Fruit fly (Drosophila melanogaster) whole organism, wandering third instar larva: Measurements from ENCODE around the gene AANATL3.

Experiments used
- Abd-B ChIP-seq: fragments of >200 bp; optimal IDR thresholded peaks from 2 replicates; lab custom pipeline; 2017; ENCODE audit warnings: missing biosample characterization, missing genetic modification characterization
- CG32264 ChIP-seq: fragments of 200-800 bp; sonication (Bioruptor generic); optimal IDR thresholded peaks from 2 replicates; lab custom pipeline; 2016; ENCODE audit warnings: missing biosample characterization, missing genetic modification characterization
- CG9705 ChIP-seq: fragments of 200-800 bp; sonication (Bioruptor generic); optimal IDR thresholded peaks from 2 replicates; lab custom pipeline; 2018; ENCODE audit warnings: missing biosample characterization, mild to moderate bottlenecking, missing genetic modification characterization
- CrebA ChIP-seq: fragments of 200-800 bp; sonication (Bioruptor generic); optimal IDR thresholded peaks from 2 replicates; lab custom pipeline; 2016; ENCODE audit warnings: missing biosample characterization, mild to moderate bottlenecking, missing genetic modification characterization, borderline replicate concordance
- Dfd ChIP-seq: fragments of >200 bp; optimal IDR thresholded peaks from 2 replicates; lab custom pipeline; 2017; ENCODE audit warnings: missing biosample characterization, missing genetic modification characterization
- Dif ChIP-seq: fragments of 200-275, 200-300 bp; sonication (Bioruptor generic); optimal IDR thresholded peaks from 2 replicates; lab custom pipeline; 2018; ENCODE audit warnings: missing biosample characterization, missing genetic modification characterization; ENCODE audit not compliant: partially characterized antibody
- GATAd ChIP-seq: sonication (Bioruptor generic); optimal IDR thresholded peaks from 2 replicates; lab custom pipeline; 2016; ENCODE audit warnings: missing biosample characterization, missing genetic modification characterization
- HLH106 ChIP-seq: fragments of 200-800 bp; optimal IDR thresholded peaks from 3 replicates; lab custom pipeline; 2019; ENCODE audit warnings: missing biosample characterization, mild to moderate bottlenecking, missing genetic modification characterization, moderate library complexity
- Hnf4 ChIP-seq: fragments of 200-800 bp; sonication (Bioruptor generic); optimal IDR thresholded peaks from 2 replicates; lab custom pipeline; 2016; ENCODE audit warnings: missing biosample characterization, mild to moderate bottlenecking, missing genetic modification characterization
- Hr78 ChIP-seq: fragments of >200 bp; optimal IDR thresholded peaks from 2 replicates; lab custom pipeline; 2017; ENCODE audit warnings: missing biosample characterization, missing genetic modification characterization
- Hr83 ChIP-seq: fragments of 200-300 bp; sonication (Bioruptor generic); optimal IDR thresholded peaks from 2 replicates; lab custom pipeline; 2016; ENCODE audit warnings: missing biosample characterization, mild to moderate bottlenecking, missing genetic modification characterization, moderate library complexity; ENCODE audit not compliant: poor library complexity, severe bottlenecking
- Jra ChIP-seq: sonication (Bioruptor generic); optimal IDR thresholded peaks from 2 replicates; lab custom pipeline; 2016; ENCODE audit warnings: missing biosample characterization, missing genetic modification characterization
- Mio ChIP-seq: sonication (Bioruptor generic); optimal IDR thresholded peaks from 2 replicates; lab custom pipeline; 2016; ENCODE audit warnings: missing biosample characterization, missing genetic modification characterization
- Myc ChIP-seq: fragments of >200 bp; optimal IDR thresholded peaks from 2 replicates; lab custom pipeline; 2017
- N ChIP-seq: fragments of >200 bp; optimal IDR thresholded peaks from 2 replicates; lab custom pipeline; 2018; ENCODE audit warnings: missing biosample characterization, missing external identifiers, missing genetic modification characterization
- OdsH ChIP-seq: fragments of 200-800 bp; sonication (Bioruptor generic); optimal IDR thresholded peaks from 2 replicates; lab custom pipeline; 2016; ENCODE audit warnings: missing biosample characterization, mild to moderate bottlenecking, missing genetic modification characterization
- Rel ChIP-seq, 2 experiments: fragments of 200-800 bp; sonication (Bioruptor generic) in 1 of 2; optimal IDR thresholded peaks; 2 replicates in 1 of 2; 3 replicates in 1 of 2; lab custom pipeline; 2016 to 2019; ENCODE audit warnings: mild to moderate bottlenecking in 2 of 2, missing biosample characterization in 2 of 2, missing genetic modification characterization in 2 of 2, moderate library complexity in 1 of 2
- Sp1 ChIP-seq: fragments of 200-800 bp; sonication (Bioruptor generic); optimal IDR thresholded peaks from 3 replicates; lab custom pipeline; 2019; ENCODE audit warnings: missing biosample characterization, mild to moderate bottlenecking, missing genetic modification characterization, moderate library complexity
- Vsx2 ChIP-seq: fragments of 200-300, 225-300 bp; sonication (Bioruptor generic); optimal IDR thresholded peaks from 2 replicates; lab custom pipeline; 2018; ENCODE audit warnings: missing biosample characterization, missing genetic modification characterization; ENCODE audit not compliant: partially characterized antibody
- br ChIP-seq: fragments of 200-800 bp; sonication (Bioruptor generic); optimal IDR thresholded peaks from 2 replicates; lab custom pipeline; 2016; ENCODE audit warnings: missing biosample characterization, missing genetic modification characterization
- brk ChIP-seq: fragments of 200-800 bp; sonication (Bioruptor generic); optimal IDR thresholded peaks from 2 replicates; lab custom pipeline; 2016; ENCODE audit warnings: missing biosample characterization, mild to moderate bottlenecking, missing genetic modification characterization
- dl ChIP-seq, 2 experiments: fragments of 175-275, 200-275 bp in 1 of 2; fragments of 200-275 bp in 1 of 2; sonication (Bioruptor generic); optimal IDR thresholded peaks; lab custom pipeline; 2018; ENCODE audit warnings: mild to moderate bottlenecking in 2 of 2, missing biosample characterization in 2 of 2, missing genetic modification characterization in 2 of 2, moderate library complexity in 2 of 2; ENCODE audit not compliant: partially characterized antibody in 2 of 2, insufficient read depth in 1 of 2
- dmrt93B ChIP-seq: fragments of 200-800 bp; sonication (Bioruptor generic); optimal IDR thresholded peaks from 2 replicates; lab custom pipeline; 2018; ENCODE audit warnings: missing biosample characterization, mild to moderate bottlenecking, missing genetic modification characterization
- dsf ChIP-seq: sonication (Bioruptor generic); optimal IDR thresholded peaks from 2 replicates; lab custom pipeline; 2016; ENCODE audit warnings: missing biosample characterization, missing genetic modification characterization, borderline replicate concordance
- ey ChIP-seq: fragments of 200-800 bp; sonication (Bioruptor generic); optimal IDR thresholded peaks from 2 replicates; lab custom pipeline; 2016; ENCODE audit warnings: missing biosample characterization, missing genetic modification characterization
- foxo ChIP-seq, 2 experiments: fragments of 200-800 bp; sonication (Bioruptor generic); optimal IDR thresholded peaks; 2 replicates in 1 of 2; 3 replicates in 1 of 2; lab custom pipeline; 2016 to 2017; ENCODE audit warnings: missing biosample characterization in 2 of 2, missing genetic modification characterization in 2 of 2
- fru ChIP-seq: fragments of 200-800 bp; sonication (Bioruptor generic); optimal IDR thresholded peaks from 3 replicates; lab custom pipeline; 2016; ENCODE audit warnings: missing biosample characterization, mild to moderate bottlenecking, missing genetic modification characterization
- h ChIP-seq: fragments of 200-800 bp; sonication (Bioruptor generic); optimal IDR thresholded peaks from 3 replicates; lab custom pipeline; 2016; ENCODE audit warnings: missing biosample characterization, mild to moderate bottlenecking, missing genetic modification characterization
- jim ChIP-seq: fragments of 175-275, 200-325 bp; sonication (Bioruptor generic); optimal IDR thresholded peaks from 2 replicates; lab custom pipeline; 2016; ENCODE audit warnings: missing biosample characterization, mild to moderate bottlenecking, missing genetic modification characterization
- lola ChIP-seq: fragments of >200 bp; optimal IDR thresholded peaks from 2 replicates; lab custom pipeline; 2017; ENCODE audit warnings: missing biosample characterization, missing genetic modification characterization
- pan ChIP-seq: fragments of >200 bp; optimal IDR thresholded peaks from 2 replicates; lab custom pipeline; 2017
- psq ChIP-seq: fragments of 200-800 bp; sonication (Bioruptor generic); optimal IDR thresholded peaks from 3 replicates; lab custom pipeline; 2017; ENCODE audit warnings: missing biosample characterization, mild to moderate bottlenecking, missing genetic modification characterization, moderate library complexity
- rgr ChIP-seq: fragments of 200-800 bp; sonication (Bioruptor generic); optimal IDR thresholded peaks from 3 replicates; lab custom pipeline; 2016; ENCODE audit warnings: missing biosample characterization, mild to moderate bottlenecking, missing genetic modification characterization
- sage ChIP-seq: fragments of 200-800 bp; sonication (Bioruptor generic); optimal IDR thresholded peaks from 2 replicates; lab custom pipeline; 2016; ENCODE audit warnings: missing biosample characterization, mild to moderate bottlenecking, missing genetic modification characterization
- sv ChIP-seq: fragments of 200-800 bp; sonication (Bioruptor generic); optimal IDR thresholded peaks from 3 replicates; lab custom pipeline; 2016; ENCODE audit warnings: missing biosample characterization, missing genetic modification characterization
- tai ChIP-seq: sonication (Bioruptor generic); optimal IDR thresholded peaks from 2 replicates; lab custom pipeline; 2016; ENCODE audit warnings: missing biosample characterization, missing genetic modification characterization
- usp ChIP-seq: fragments of >200 bp; optimal IDR thresholded peaks from 2 replicates; lab custom pipeline; 2017; ENCODE audit warnings: missing biosample characterization, missing genetic modification characterization
- woc ChIP-seq: sonication (Bioruptor generic); optimal IDR thresholded peaks from 2 replicates; lab custom pipeline; 2016; ENCODE audit warnings: missing biosample characterization, mild to moderate bottlenecking, missing genetic modification characterization

The AANATL3 gene

DNA sequence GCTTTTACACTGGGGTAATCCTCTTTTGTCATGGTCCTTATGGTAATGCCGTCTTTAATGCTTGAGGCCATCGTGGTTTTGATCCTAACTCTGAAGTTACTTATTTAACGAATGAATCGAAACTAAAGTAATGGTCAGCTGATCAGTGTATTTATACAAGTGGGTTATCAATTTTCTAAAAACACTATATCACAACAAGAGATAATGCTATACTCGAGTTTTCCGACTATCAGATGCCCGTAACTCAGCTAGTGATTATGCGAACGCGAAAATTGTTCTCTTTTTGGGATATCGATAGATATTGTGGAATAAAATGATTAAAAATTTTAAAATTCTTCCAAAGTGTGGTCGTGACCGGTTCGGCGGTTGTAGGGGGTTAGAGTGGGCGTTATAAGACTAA is at the start of gene AANATL3:
TSS of gene AANATL3 (minus strand) at position 101 of the 400 bp plus-strand sequence.
- TF ChIP-seq OdsH (GFP tag; lab: Kevin White, UChicago) (no peak), CG9705 (no peak), lola (GFP tag; lab: Kevin White, UChicago) (no peak), sage (no peak), GATAd (no peak), foxo (GFP tag; optimal IDR thresholded peaks at IDR 0.05; lab: Kevin White, UChicago) (no peak), Hr78 (GFP tag; lab: Kevin White, UChicago) (no peak), CG32264 (GFP tag; lab: Kevin White, UChicago) (no peak), Dif (GFP tag; lab: Kevin White, UChicago) (no peak), woc (GFP tag; lab: Kevin White, UChicago) (no peak), tai (no peak), HLH106 (no peak), Sp1 (GFP tag; lab: Kevin White, UChicago) (no peak), jim (GFP tag; lab: Kevin White, UChicago) (no peak), fru (GFP tag; lab: Kevin White, UChicago) (no peak), rgr (GFP tag; lab: Kevin White, UChicago) (no peak), dmrt93B (no peak), sv (no peak)

DNA sequence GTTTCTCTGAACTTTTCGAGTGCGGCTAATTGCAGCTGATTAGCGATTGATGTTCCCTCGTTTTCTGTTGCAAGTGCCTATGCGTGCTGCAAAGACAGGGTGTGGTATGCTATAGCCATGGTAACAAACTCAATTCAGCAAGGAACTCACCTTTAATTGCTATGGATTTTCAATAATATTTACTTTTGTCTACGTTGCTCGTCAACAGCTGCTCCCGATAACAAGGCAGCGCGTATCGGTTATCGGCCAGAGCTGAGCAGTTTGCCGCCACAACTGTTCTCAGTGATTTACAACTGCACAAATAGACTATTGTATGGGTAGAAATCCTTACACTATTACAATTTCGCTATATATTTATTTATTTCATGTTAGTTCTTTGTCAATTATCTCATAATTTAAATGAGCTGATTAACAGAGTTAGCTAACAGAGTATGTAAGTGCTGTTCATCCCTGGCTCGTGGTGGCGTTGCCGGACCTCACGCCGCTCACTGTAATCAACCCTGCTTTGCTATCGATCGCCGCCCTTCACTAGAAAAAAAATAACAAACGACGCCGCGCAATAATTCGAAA is 49.7 kb upstream of the AANATL3 start, which contains the start of the genes pr and neb:
TSS of gene pr (minus strand) at position 225 of the 570 bp plus-strand sequence.
TSS of gene neb (plus strand) at position 524 of the 570 bp plus-strand sequence.
- TF ChIP-seq lola (GFP tag; lab: Kevin White, UChicago) (no peak), psq (GFP tag; lab: Kevin White, UChicago) (peak; percentile 33), dl (GFP tag; optimal IDR thresholded peaks at IDR 0.05; lab: Kevin White, UChicago; ENCODE audit: insufficient read depth in 1 of 2, partially characterized antibody in 2 of 2) (no peak), fru (GFP tag; lab: Kevin White, UChicago) (peak; percentile 62), Vsx2 (peak; percentile 77), br (GFP tag; lab: Kevin White, UChicago) (peak; percentile 8), Dfd (no peak), Hr83 (GFP tag; lab: Kevin White, UChicago) (no peak), Rel (GFP tag; optimal IDR thresholded peaks at IDR 0.05; lab: Kevin White, UChicago) (no peak), Rel (tag; optimal IDR thresholded peaks at IDR 0.05; lab: Kevin White, UChicago) (peak; percentile 55), rgr (GFP tag; lab: Kevin White, UChicago) (peak; percentile 54), foxo (GFP tag; optimal IDR thresholded peaks at IDR 0.05; lab: Kevin White, UChicago) (peak in 1 of 2 experiments; percentile 68), usp (GFP tag; lab: Kevin White, UChicago) (no peak), OdsH (GFP tag; lab: Kevin White, UChicago) (peak; percentile 45), brk (GFP tag; lab: Kevin White, UChicago) (peak; percentile 37), pan (lab: Kevin White, UChicago) (no peak), dmrt93B (no peak), Abd-B (GFP tag; lab: Kevin White, UChicago) (no peak), Jra (GFP tag; lab: Kevin White, UChicago) (peak; percentile 15), sv (peak; percentile 50), Sp1 (GFP tag; lab: Kevin White, UChicago) (peak; percentile 71), jim (GFP tag; lab: Kevin White, UChicago) (no peak), tai (no peak), Hnf4 (peak; percentile 58), HLH106 (peak; percentile 7), GATAd (no peak), woc (GFP tag; lab: Kevin White, UChicago) (peak; percentile 49), CG9705 (no peak), CrebA (GFP tag; lab: Kevin White, UChicago) (no peak), sage (peak; percentile 58), Dif (GFP tag; lab: Kevin White, UChicago) (no peak), ey (GFP tag; lab: Kevin White, UChicago) (peak; percentile 53), Hr78 (GFP tag; lab: Kevin White, UChicago) (no peak), N (no peak), CG32264 (GFP tag; lab: Kevin White, UChicago) (peak; percentile 30), dsf (no peak), Mio (GFP tag; lab: Kevin White, UChicago) (no peak), Myc (lab: Kevin White, UChicago) (peak; percentile 81), h (GFP tag; lab: Kevin White, UChicago) (peak; percentile 77)
- TF ChIP-seq, all 38 proteins: peak for 20
